Worm (Caenorhabditis elegans): Measurements from ENCODE around the gene msp-113.

- no peak for TF ChIP-seq blmp-1 (tag; optimal IDR thresholded peaks at IDR 0.05)
- no peak for TF ChIP-seq mep-1 (tag; optimal IDR thresholded peaks at IDR 0.05)
- no peak for TF ChIP-seq snpc-4 (tag; optimal IDR thresholded peaks at IDR 0.05)
- no peak for TF ChIP-seq unc-62 (GFP tag; optimal IDR thresholded peaks at IDR 0.05)
- TF ChIP-seq mab-5 (tag; optimal IDR thresholded peaks at IDR 0.05): no peak
- TF ChIP-seq elt-3 (tag; optimal IDR thresholded peaks at IDR 0.05): no peak
- no peak for TF ChIP-seq M03D4.4 (tag; optimal IDR thresholded peaks at IDR 0.05)
- no peak for TF ChIP-seq ztf-11 (tag; optimal IDR thresholded peaks at IDR 0.05)
- no peak for TF ChIP-seq nhr-237 (tag; optimal IDR thresholded peaks at IDR 0.05)
- no peak for TF ChIP-seq nhr-12 (tag; optimal IDR thresholded peaks at IDR 0.05)
- no peak for TF ChIP-seq nhr-28 (tag; optimal IDR thresholded peaks at IDR 0.05)
- TF ChIP-seq flh-1 (GFP tag; optimal IDR thresholded peaks at IDR 0.05): no peak
These were observed 6.6 kb upstream of the msp-113 start for ce11 chrIV:5291207-5291606.

Measured in whole organism, mixed stage, embryonic.